Worm (Caenorhabditis elegans) whole organism, mixed stage, embryonic: ENCODE measurements around the gene sdz-13.

ENCODE experiments used
- blmp-1 ChIP-seq: fragments of 150-350 bp; optimal IDR thresholded peaks from 2 replicates; lab custom pipeline; 2014; ENCODE audit warnings: missing biosample characterization, missing genetic modification characterization
- elt-1 ChIP-seq: sonication (generic microtip); optimal IDR thresholded peaks from 2 replicates; lab custom pipeline; 2017; ENCODE audit warnings: missing genetic modification characterization, mild to moderate bottlenecking, missing compliant biosample characterization, antibody characterized with exemption, moderate library complexity, borderline replicate concordance; ENCODE audit not compliant: insufficient read depth
- mab-5 ChIP-seq: fragments of 150-350 bp; optimal IDR thresholded peaks from 2 replicates; lab custom pipeline; 2014; ENCODE audit warnings: missing biosample characterization, missing genetic modification characterization
- mep-1 ChIP-seq: fragments of 150-350 bp; optimal IDR thresholded peaks from 2 replicates; lab custom pipeline; 2017; ENCODE audit warnings: missing biosample characterization, missing genetic modification reagents, missing genetic modification characterization, inconsistent platforms
- nhr-237 ChIP-seq: fragments of 150-350 bp; optimal IDR thresholded peaks from 2 replicates; lab custom pipeline; 2014; ENCODE audit warnings: missing biosample characterization, missing genetic modification characterization
- snpc-4 ChIP-seq: fragments of 150-350 bp; optimal IDR thresholded peaks from 2 replicates; lab custom pipeline; 2014; ENCODE audit warnings: missing biosample characterization, missing genetic modification characterization
- unc-62 ChIP-seq: fragments of 150-350 bp; optimal IDR thresholded peaks from 2 replicates; lab custom pipeline; 2014; ENCODE audit warnings: missing biosample characterization, missing genetic modification reagents, missing genetic modification characterization
- ztf-11 ChIP-seq: fragments of 150-350 bp; optimal IDR thresholded peaks from 2 replicates; lab custom pipeline; 2014; ENCODE audit warnings: missing biosample characterization, missing genetic modification characterization

DNA sequence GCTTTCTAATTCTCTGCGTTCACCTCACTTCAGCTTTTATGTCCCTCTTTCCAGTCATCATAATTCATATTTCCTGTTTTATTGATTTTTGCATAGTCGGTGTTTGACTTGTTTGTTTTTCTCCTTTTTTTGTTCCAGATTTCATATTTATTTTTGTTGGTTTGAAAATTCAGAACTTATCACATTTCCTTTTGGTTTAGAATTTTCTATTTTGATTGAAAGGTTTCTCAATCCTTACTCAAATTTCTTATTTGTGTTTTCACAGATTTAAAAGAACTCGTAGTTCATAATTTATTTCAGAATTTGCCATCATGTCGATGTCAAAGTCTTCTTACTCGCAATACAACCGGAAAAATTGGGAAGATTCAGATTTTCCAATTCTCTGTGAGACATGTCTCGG, 18.3 kb downstream of the sdz-13 start, which contains the start of gene rbm-22:
- TF ChIP-seq blmp-1 (tag; lab: Kevin White, UChicago) (no peak), unc-62 (GFP tag; lab: Kevin White, UChicago) (no peak), snpc-4 (tag; lab: Kevin White, UChicago) (no peak), ztf-11 (tag; lab: Kevin White, UChicago) (no peak), mab-5 (tag; lab: Kevin White, UChicago) (no peak), nhr-237 (tag; lab: Kevin White, UChicago) (no peak), elt-1 (tag; lab: Kevin White, UChicago) (no peak), mep-1 (tag; lab: Kevin White, UChicago) (no peak)
